Worm (Caenorhabditis elegans) whole organism, mixed stage, embryonic: ENCODE measurements around the gene cest-19.

ENCODE experiments used
- blmp-1 ChIP-seq: fragments of 150-350 bp; optimal IDR thresholded peaks from 2 replicates; lab custom pipeline; 2014; ENCODE audit warnings: missing biosample characterization, missing genetic modification characterization
- ces-1 ChIP-seq: fragments of 150-350 bp; optimal IDR thresholded peaks from 2 replicates; lab custom pipeline; 2014; ENCODE audit warnings: missing biosample characterization, missing genetic modification reagents, missing genetic modification characterization
- elt-1 ChIP-seq: sonication (generic microtip); optimal IDR thresholded peaks from 2 replicates; lab custom pipeline; 2017; ENCODE audit warnings: missing genetic modification characterization, mild to moderate bottlenecking, missing compliant biosample characterization, antibody characterized with exemption, moderate library complexity, borderline replicate concordance; ENCODE audit not compliant: insufficient read depth
- elt-3 ChIP-seq: fragments of 150-350 bp; optimal IDR thresholded peaks from 2 replicates; lab custom pipeline; 2014; ENCODE audit warnings: missing biosample characterization, missing genetic modification characterization
- hlh-1 ChIP-seq: fragments of 150-350 bp; optimal IDR thresholded peaks from 2 replicates; lab custom pipeline; 2014; ENCODE audit warnings: missing biosample characterization, missing genetic modification reagents, missing genetic modification characterization
- lin-13 ChIP-seq: fragments of 150-350 bp; optimal IDR thresholded peaks from 2 replicates; lab custom pipeline; 2014; ENCODE audit warnings: missing biosample characterization, missing genetic modification characterization
- lin-32 ChIP-seq: fragments of 200-800 bp; sonication (Bioruptor generic); optimal IDR thresholded peaks from 2 replicates; lab custom pipeline; 2018; ENCODE audit warnings: mild to moderate bottlenecking, missing genetic modification characterization, missing compliant biosample characterization
- lsy-2 ChIP-seq: fragments of 150-350 bp; optimal IDR thresholded peaks from 2 replicates; lab custom pipeline; 2014; ENCODE audit warnings: missing biosample characterization, missing genetic modification characterization
- mep-1 ChIP-seq: fragments of 150-350 bp; optimal IDR thresholded peaks from 2 replicates; lab custom pipeline; 2017; ENCODE audit warnings: missing biosample characterization, missing genetic modification reagents, missing genetic modification characterization, inconsistent platforms
- nhr-28 ChIP-seq: fragments of 150-350 bp; optimal IDR thresholded peaks from 2 replicates; lab custom pipeline; 2014; ENCODE audit warnings: missing biosample characterization, missing genetic modification characterization
- nhr-76 ChIP-seq: sonication (generic microtip); optimal IDR thresholded peaks from 2 replicates; lab custom pipeline; 2017; ENCODE audit warnings: missing biosample characterization, missing genetic modification characterization
- snpc-4 ChIP-seq: fragments of 150-350 bp; optimal IDR thresholded peaks from 2 replicates; lab custom pipeline; 2014; ENCODE audit warnings: missing biosample characterization, missing genetic modification characterization
- unc-62 ChIP-seq: fragments of 150-350 bp; optimal IDR thresholded peaks from 2 replicates; lab custom pipeline; 2014; ENCODE audit warnings: missing biosample characterization, missing genetic modification reagents, missing genetic modification characterization
- ztf-11 ChIP-seq: fragments of 150-350 bp; optimal IDR thresholded peaks from 2 replicates; lab custom pipeline; 2014; ENCODE audit warnings: missing biosample characterization, missing genetic modification characterization

DNA sequence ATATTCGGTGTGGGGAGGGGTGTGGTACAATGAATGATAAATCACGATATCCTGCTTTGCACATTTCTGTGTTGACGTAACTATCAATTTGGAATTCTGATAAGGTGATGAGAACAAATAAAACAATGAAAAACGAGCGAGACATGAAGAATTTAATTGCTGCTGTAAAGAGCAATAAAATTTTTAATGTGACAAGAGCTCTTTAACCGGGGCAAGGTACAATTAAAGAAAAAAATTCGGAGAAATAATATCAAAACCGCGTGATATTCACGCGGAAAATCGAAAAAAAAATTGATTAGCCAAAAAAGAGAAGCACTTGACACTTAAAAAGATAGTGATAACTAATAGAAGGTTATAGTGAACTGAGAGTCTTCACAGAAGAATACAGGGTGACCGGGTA lies 25.4 kb upstream of the cest-19 start:
- TF ChIP-seq lsy-2, result no peak
- TF ChIP-seq nhr-76 (tag; lab: Kevin White, UChicago), result no peak
- TF ChIP-seq unc-62 (GFP tag; lab: Kevin White, UChicago), result no peak
- TF ChIP-seq lin-32 (GFP tag; lab: Kevin White, UChicago), result no peak
- no peak for TF ChIP-seq elt-3 (tag; lab: Kevin White, UChicago)
- no peak for TF ChIP-seq ztf-11
- TF ChIP-seq snpc-4 (tag; lab: Kevin White, UChicago), result no peak
- no peak for TF ChIP-seq ces-1
- TF ChIP-seq blmp-1 (tag; lab: Kevin White, UChicago), result no peak
- TF ChIP-seq hlh-1 (tag; lab: Kevin White, UChicago), result no peak
- TF ChIP-seq mep-1 (tag; lab: Kevin White, UChicago), result no peak
- no peak for TF ChIP-seq elt-1 (tag; lab: Kevin White, UChicago)
- TF ChIP-seq nhr-28 (tag; lab: Kevin White, UChicago), result no peak
- TF ChIP-seq lin-13, result no peak
